Fruit fly (Drosophila melanogaster) whole organism, adult: ENCODE measurements around the gene CG3690.
A peak's percentile ranks its signal among the peaks of the same experiment; 100 is the strongest.

Source experiments
- CG7045 ChIP-seq: fragments of 200-800 bp; sonication (Bioruptor generic); optimal IDR thresholded peaks from 2 replicates; lab custom pipeline; 2017; ENCODE audit warnings: missing biosample characterization, mild to moderate bottlenecking, missing genetic modification characterization
- CG7101 ChIP-seq: fragments of 200-800 bp; sonication (Bioruptor generic); optimal IDR thresholded peaks from 2 replicates; lab custom pipeline; 2018; ENCODE audit warnings: missing biosample characterization, mild to moderate bottlenecking, missing genetic modification characterization, moderate library complexity
- cic ChIP-seq: fragments of 200-800 bp; sonication (Bioruptor generic); optimal IDR thresholded peaks from 2 replicates; lab custom pipeline; 2017; ENCODE audit warnings: missing biosample characterization, mild to moderate bottlenecking, missing genetic modification characterization, moderate library complexity
- pad ChIP-seq: fragments of 200-800 bp; sonication (Bioruptor generic); optimal IDR thresholded peaks from 3 replicates; lab custom pipeline; 2017; ENCODE audit warnings: missing biosample characterization, missing genetic modification characterization, mild to moderate bottlenecking, moderate library complexity, missing genetic modification reagents

DNA sequence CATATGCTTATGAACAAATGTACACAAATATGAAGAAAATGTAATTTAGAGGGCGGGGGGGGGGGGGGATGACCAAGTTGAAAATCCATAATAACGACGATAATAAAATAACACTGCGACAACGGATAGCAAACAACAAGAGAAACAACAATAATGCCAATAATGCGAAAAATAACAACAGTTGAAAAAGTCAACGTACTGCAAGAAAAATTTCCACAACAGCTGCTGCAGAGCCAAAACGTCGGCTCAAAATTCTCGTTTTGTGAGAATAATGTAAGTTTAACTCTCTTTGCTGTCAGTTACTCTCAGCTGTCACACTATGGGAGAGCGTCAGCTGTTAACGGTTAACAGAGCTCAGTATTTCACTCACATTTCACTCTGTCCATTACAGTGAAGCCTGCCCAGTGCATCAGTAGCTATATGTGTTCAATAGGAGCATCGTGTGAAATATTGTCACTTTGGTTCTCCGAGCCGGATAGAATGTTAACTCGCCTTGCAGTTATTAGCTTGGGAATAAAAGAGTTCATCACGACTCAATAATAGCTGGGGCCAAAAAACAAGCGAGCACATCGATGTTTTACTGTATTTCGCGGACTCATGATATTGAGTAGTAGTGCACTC is 50.9 kb downstream of the CG3690 start:
- TF ChIP-seq CG7045 (GFP tag; lab: Kevin White, UChicago) (peak; percentile 80), pad (GFP tag; lab: Kevin White, UChicago) (peak; percentile 72), cic (GFP tag; lab: Kevin White, UChicago) (no peak), CG7101 (tag; lab: Kevin White, UChicago) (peak; percentile 82)
